Fruit fly (Drosophila melanogaster): ENCODE results near the gene Samuel.

Gene Samuel

DNA sequence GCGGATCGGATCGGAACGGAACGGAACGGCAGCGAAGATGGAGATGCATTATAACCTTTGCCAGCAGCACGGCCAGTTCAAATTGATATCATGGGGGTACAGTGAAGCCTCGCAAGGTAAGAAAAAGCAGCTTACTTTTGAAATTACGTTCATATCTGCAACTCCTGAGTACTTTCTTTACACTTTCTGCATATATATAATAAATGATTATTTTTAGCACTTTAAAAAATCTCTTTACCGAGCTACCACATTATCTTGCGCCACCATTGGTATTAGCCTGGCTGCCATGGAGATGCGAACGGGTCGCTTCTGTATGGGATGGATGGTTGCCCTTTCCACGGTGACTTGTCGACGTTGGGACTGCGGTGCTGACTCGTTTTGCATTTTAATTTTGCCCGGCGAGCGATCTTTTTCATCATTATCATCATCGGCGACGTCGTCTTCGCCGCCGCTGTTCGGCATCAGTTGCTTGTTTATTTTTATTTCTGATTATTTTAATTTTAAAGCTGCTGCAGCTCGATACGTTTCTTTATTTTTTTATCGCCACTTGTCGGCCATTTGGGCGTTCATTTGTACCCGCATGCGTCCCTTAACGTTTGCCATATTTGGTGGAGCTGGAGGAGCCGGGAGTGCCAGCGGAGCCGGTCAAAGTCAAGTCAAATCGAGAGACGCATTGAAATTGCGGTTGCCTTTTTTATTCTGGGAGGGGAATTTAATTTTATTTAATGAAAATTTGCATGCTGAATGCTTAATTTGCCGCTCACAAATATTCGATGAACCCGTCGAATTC is 13.6 kb downstream of the Samuel start (continued):
- peak; percentile 13; the same call in 1 of the 3 replicates for TF ChIP-seq gce (GFP tag; IDR thresholded peaks at IDR 0.05)
- TF ChIP-seq CG11695 (GFP tag; IDR thresholded peaks at IDR 0.05) = peak; percentile 57; the same call in 1 of the 3 replicates
- peak; percentile 21; the same call in 1 of the 2 replicates for TF ChIP-seq E2f2 (GFP tag; IDR thresholded peaks at IDR 0.05)
- TF ChIP-seq so (GFP tag; IDR thresholded peaks at IDR 0.05) = 0 out of 3 replicates have a peak, but pooled peaks have one; percentile 38
- peak; percentile 42; the same call in 1 of the 3 replicates for TF ChIP-seq Optix (GFP tag; IDR thresholded peaks at IDR 0.05)
- TF ChIP-seq phol (tag; optimal IDR thresholded peaks at IDR 0.05) = peak; percentile 12

DNA sequence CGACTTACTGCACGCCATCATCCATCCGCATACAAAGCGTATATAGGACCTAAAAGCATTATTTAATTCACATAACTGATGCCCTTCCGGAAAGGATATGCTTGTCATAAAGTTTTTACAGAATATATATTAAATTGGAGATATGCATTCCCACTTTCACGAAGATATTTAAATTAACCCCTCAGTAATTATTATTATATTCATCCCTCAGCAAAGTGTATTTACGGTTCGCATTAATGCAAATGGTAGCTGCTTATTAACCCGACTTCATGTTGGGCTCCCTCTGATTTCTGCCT is 14.4 kb downstream of the Samuel start:
- peak; percentile 26; the same call in 1 of the 2 replicates for TF ChIP-seq Drgx (GFP tag; IDR thresholded peaks at IDR 0.05)
- no peak for TF ChIP-seq shn (GFP tag; optimal IDR thresholded peaks at IDR 0.05)
- TF ChIP-seq Sry-β (GFP tag; optimal IDR thresholded peaks at IDR 0.05) = no peak
- TF ChIP-seq Jarid2 (GFP tag; optimal IDR thresholded peaks at IDR 0.05) = no peak

DNA sequence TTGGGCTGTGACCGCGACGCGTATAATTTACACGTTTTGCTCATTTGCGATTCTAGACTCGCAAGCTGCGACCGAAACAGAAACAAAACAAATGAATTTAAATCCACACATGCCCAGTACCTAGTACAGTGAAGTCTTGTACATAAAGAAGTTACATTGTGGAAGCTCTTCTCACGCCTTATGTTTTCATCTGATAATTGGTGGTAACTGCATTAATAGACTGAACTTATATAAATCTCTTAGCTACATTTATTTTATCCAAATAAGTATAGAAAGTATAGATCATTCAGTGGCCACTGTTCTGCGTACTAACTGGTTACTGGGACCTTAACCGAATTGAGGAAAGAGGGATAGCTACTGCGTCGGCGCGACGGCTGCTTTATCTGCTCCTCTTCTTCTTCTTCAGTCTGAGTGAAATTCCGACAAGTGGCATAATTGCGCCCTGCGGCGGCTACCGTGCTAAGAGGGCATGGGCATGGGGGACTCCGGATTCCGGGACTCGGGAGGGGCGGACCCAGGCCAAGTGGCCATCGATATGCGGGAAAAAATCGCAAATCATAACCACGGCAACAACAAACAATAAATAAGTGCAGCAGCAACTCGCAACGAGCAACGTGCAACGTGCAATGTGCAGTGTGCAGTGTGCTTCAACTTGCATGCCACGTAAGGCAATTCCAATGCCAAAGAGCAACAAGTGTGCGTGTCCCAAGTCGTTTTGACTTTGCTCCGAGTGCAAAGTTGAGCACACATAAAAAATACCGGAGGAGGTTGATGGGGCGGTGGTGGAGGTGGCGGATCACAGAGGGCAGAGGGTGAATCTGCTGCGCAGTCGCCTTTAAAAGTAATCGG is 14.9 kb downstream of the Samuel start:
- TF ChIP-seq sd (tag; optimal IDR thresholded peaks at IDR 0.05) = peak; percentile 1
- peak; percentile 44; the same call in 1 of the 2 replicates for TF ChIP-seq CG9932 (GFP tag; IDR thresholded peaks at IDR 0.05)
- TF ChIP-seq CG6813 (GFP tag; optimal IDR thresholded peaks at IDR 0.05) = no peak
- TF ChIP-seq nerfin-2 (GFP tag; IDR thresholded peaks at IDR 0.05; ENCODE audit: partially characterized antibody) = 0 out of 2 replicates have a peak, but pooled peaks have one; percentile 10
- peak; percentile 41 for TF ChIP-seq grau (tag; optimal IDR thresholded peaks at IDR 0.05)
- TF ChIP-seq CG7357 (GFP tag; IDR thresholded peaks at IDR 0.05) = 0 out of 3 replicates have a peak, but pooled peaks have one; percentile 18
- TF ChIP-seq Med (GFP tag) = peak; percentile 56
- TF ChIP-seq CG11456 (GFP tag; IDR thresholded peaks at IDR 0.05) = 0 out of 3 replicates have a peak, but pooled peaks have one; percentile 37
- peak; percentile 13 for TF ChIP-seq Ets65A (GFP tag)
- TF ChIP-seq CG11093 (GFP tag; IDR thresholded peaks at IDR 0.05) = no peak
- 0 out of 2 replicates have a peak, but pooled peaks have one; percentile 17 for TF ChIP-seq klu (GFP tag; IDR thresholded peaks at IDR 0.05)
- no peak for TF ChIP-seq Mrtf (GFP tag; IDR thresholded peaks at IDR 0.05)

DNA sequence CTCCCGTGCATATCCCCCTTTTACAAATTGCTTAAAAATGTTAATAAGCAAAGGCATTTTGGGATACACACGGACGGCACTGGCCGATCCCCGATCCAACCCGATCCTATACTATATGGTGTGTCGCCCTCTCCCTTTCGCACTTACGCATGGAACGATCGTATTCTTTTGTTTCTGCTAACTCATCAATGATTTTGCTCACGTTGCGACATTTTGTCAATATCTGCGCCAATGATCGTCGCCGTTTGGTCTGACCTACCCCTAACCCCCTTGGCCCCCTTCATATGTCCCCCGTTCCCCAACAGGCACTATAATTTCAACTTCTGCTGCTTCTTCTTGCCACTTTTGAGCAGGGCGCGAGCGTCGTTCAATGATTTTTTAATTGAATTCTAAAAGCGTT is 17.1 kb downstream of the Samuel start:
- no peak for TF ChIP-seq dan (GFP tag; IDR thresholded peaks at IDR 0.05)
- TF ChIP-seq crol (GFP tag; IDR thresholded peaks at IDR 0.05) = peak; percentile 59
- no peak for TF ChIP-seq CG7357 (GFP tag; IDR thresholded peaks at IDR 0.05)
- TF ChIP-seq CG17385 (GFP tag; optimal IDR thresholded peaks at IDR 0.05) = peak; percentile 15
- no peak for TF ChIP-seq nom (GFP tag; optimal IDR thresholded peaks at IDR 0.05)
- TF ChIP-seq CG8281 (tag; optimal IDR thresholded peaks at IDR 0.05) = peak; percentile 52
- TF ChIP-seq CG4424 (GFP tag; optimal IDR thresholded peaks at IDR 0.05) = no peak
- peak; percentile 59 for TF ChIP-seq vvl (GFP tag; IDR thresholded peaks at IDR 0.05)
- no peak for TF ChIP-seq Bdp1 (GFP tag; optimal IDR thresholded peaks at IDR 0.05)
- peak; percentile 29 for TF ChIP-seq kni (GFP tag; optimal IDR thresholded peaks at IDR 0.05)
- TF ChIP-seq Lim3 (GFP tag; IDR thresholded peaks at IDR 0.05) = no peak
- no peak for TF ChIP-seq nmo (GFP tag; optimal IDR thresholded peaks at IDR 0.05)
- no peak for TF ChIP-seq knrl (GFP tag; IDR thresholded peaks at IDR 0.05; ENCODE audit: partially characterized antibody)
- no peak for TF ChIP-seq E2f2 (GFP tag; IDR thresholded peaks at IDR 0.05)
- TF ChIP-seq Ssrp (tag; optimal IDR thresholded peaks at IDR 0.05) = no peak
- TF ChIP-seq oc (tag; optimal IDR thresholded peaks at IDR 0.05) = no peak
- no peak for TF ChIP-seq Optix (GFP tag; IDR thresholded peaks at IDR 0.05)
- TF ChIP-seq Chrac-16 (GFP tag; optimal IDR thresholded peaks at IDR 0.05) = no peak
- TF ChIP-seq stwl (tag; optimal IDR thresholded peaks at IDR 0.05) = no peak
- no peak for TF ChIP-seq ttk (GFP tag; IDR thresholded peaks at IDR 0.05)
- 0 out of 4 replicates have a peak, but pooled peaks have one; percentile 11 for TF ChIP-seq chinmo (GFP tag; IDR thresholded peaks at IDR 0.05; ENCODE audit: partially characterized antibody)
- no peak for TF ChIP-seq CG4730 (GFP tag; IDR thresholded peaks at IDR 0.05)
- TF ChIP-seq CG16863 (GFP tag; optimal IDR thresholded peaks at IDR 0.05) = no peak
- no peak for TF ChIP-seq gsb (GFP tag; IDR thresholded peaks at IDR 0.05)

All from whole organism, embryonic.